Fruit fly (Drosophila melanogaster) whole organism, embryonic: ENCODE data around the gene CG6040.
A peak's percentile ranks its signal among the peaks of the same experiment; 100 is the strongest.

Experiments used
- Asciz ChIP-seq: fragments of 200-800 bp; sonication (Bioruptor generic); optimal IDR thresholded peaks from 2 replicates; lab custom pipeline; 2017; ENCODE audit warnings: missing biosample characterization, mild to moderate bottlenecking, missing genetic modification characterization, missing genetic modification reagents
- CG10431 ChIP-seq: fragments of 200-800 bp; sonication (Bioruptor generic); optimal IDR thresholded peaks from 3 replicates; lab custom pipeline; 2018; ENCODE audit warnings: missing biosample characterization, mild to moderate bottlenecking, missing genetic modification characterization
- CG11093 ChIP-seq: fragments of 200-800 bp; sonication (Bioruptor generic); IDR thresholded peaks from 3 replicates; pipeline ENCODE4 v1.3.6; 2022; ENCODE audit warnings: missing biosample characterization, missing genetic modification characterization
- CG11560 ChIP-seq: fragments of 200-800 bp; sonication (Bioruptor generic); IDR thresholded peaks from 3 replicates; pipeline ENCODE4 v1.3.6; 2022; ENCODE audit warnings: missing biosample characterization, missing genetic modification characterization
- CG12391 ChIP-seq: fragments of 200-800 bp; sonication (Bioruptor generic); optimal IDR thresholded peaks from 3 replicates; lab custom pipeline; 2018; ENCODE audit warnings: missing biosample characterization, mild to moderate bottlenecking, missing genetic modification characterization, moderate library complexity
- CG12744 ChIP-seq: fragments of 200-800 bp; sonication (Bioruptor generic); optimal IDR thresholded peaks from 2 replicates; lab custom pipeline; 2016; ENCODE audit warnings: missing biosample characterization, missing genetic modification characterization
- CG14050 ChIP-seq: fragments of 200-800 bp; sonication (Bioruptor generic); IDR thresholded peaks from 3 replicates; pipeline ENCODE4 v1.3.6; 2022; ENCODE audit warnings: missing biosample characterization, missing genetic modification characterization
- CG15601 ChIP-seq: fragments of 200-800 bp; sonication (Bioruptor generic); optimal IDR thresholded peaks from 3 replicates; lab custom pipeline; 2019; ENCODE audit warnings: missing biosample characterization, mild to moderate bottlenecking, missing genetic modification characterization, moderate library complexity
- CG17328 ChIP-seq: fragments of 200-800 bp; sonication (Bioruptor generic); IDR thresholded peaks from 2 replicates; pipeline ENCODE4 v1.3.6; 2022; ENCODE audit warnings: missing biosample characterization, missing genetic modification characterization
- CG17359 ChIP-seq: fragments of 200-800 bp; sonication (Bioruptor generic); optimal IDR thresholded peaks from 3 replicates; lab custom pipeline; 2018; ENCODE audit warnings: missing biosample characterization, mild to moderate bottlenecking, missing genetic modification characterization, moderate library complexity
- CG2199 ChIP-seq: fragments of 200-800 bp; sonication (Bioruptor generic); IDR thresholded peaks from 3 replicates; pipeline ENCODE4 v1.3.6; 2022; ENCODE audit warnings: missing biosample characterization, missing genetic modification characterization
- CG2712 ChIP-seq: fragments of 200-800 bp; optimal IDR thresholded peaks from 3 replicates; lab custom pipeline; 2019; ENCODE audit warnings: missing biosample characterization, mild to moderate bottlenecking, missing genetic modification characterization, moderate library complexity
- CG2875 ChIP-seq: fragments of 200-800 bp; sonication (Bioruptor generic); optimal IDR thresholded peaks from 2 replicates; lab custom pipeline; 2017; ENCODE audit warnings: missing biosample characterization, mild to moderate bottlenecking, missing genetic modification characterization, missing genetic modification reagents
- CG33557 ChIP-seq: fragments of 200-800 bp; sonication (Bioruptor generic); optimal IDR thresholded peaks from 2 replicates; lab custom pipeline; 2019; ENCODE audit warnings: missing biosample characterization, mild to moderate bottlenecking, missing genetic modification characterization, moderate library complexity
- CG34224 ChIP-seq: fragments of 200-800 bp; sonication (Bioruptor generic); IDR thresholded peaks from 3 replicates; pipeline ENCODE4 v1.3.6; 2022; ENCODE audit warnings: missing biosample characterization, missing genetic modification characterization; ENCODE audit not compliant: partially characterized antibody
- CG3726 ChIP-seq: fragments of 200-800 bp; sonication (Bioruptor generic); IDR thresholded peaks from 3 replicates; pipeline ENCODE4, ENCODE4 v1.3.6; 2022; ENCODE audit warnings: missing biosample characterization, missing genetic modification characterization
- CG3847 ChIP-seq: fragments of 200-800 bp; sonication (Bioruptor generic); IDR thresholded peaks from 2 replicates; pipeline ENCODE4 v1.3.6; 2022; ENCODE audit warnings: missing biosample characterization, missing genetic modification characterization
- CG4404 ChIP-seq: fragments of 200-800 bp; sonication (Bioruptor generic); IDR thresholded peaks from 2 replicates; pipeline ENCODE4 v1.3.6; 2022; ENCODE audit warnings: missing biosample characterization, missing genetic modification characterization
- CG5180 ChIP-seq: fragments of 200-800 bp; sonication (Bioruptor generic); optimal IDR thresholded peaks from 3 replicates; lab custom pipeline; 2017; ENCODE audit warnings: missing biosample characterization, missing genetic modification characterization, mild to moderate bottlenecking, moderate library complexity, missing genetic modification reagents
- CG6791 ChIP-seq: fragments of 200-800 bp; sonication (Bioruptor generic); IDR thresholded peaks from 3 replicates; pipeline ENCODE4 v1.3.6; 2022; ENCODE audit warnings: missing biosample characterization, missing genetic modification characterization; ENCODE audit not compliant: partially characterized antibody
- CG7839 ChIP-seq: fragments of 200-800 bp; sonication (Bioruptor generic); optimal IDR thresholded peaks from 3 replicates; lab custom pipeline; 2018; ENCODE audit warnings: missing biosample characterization, mild to moderate bottlenecking, missing genetic modification characterization, moderate library complexity
- CG7928 ChIP-seq: fragments of 200-800 bp; sonication (Bioruptor generic); optimal IDR thresholded peaks from 2 replicates; lab custom pipeline; 2017; ENCODE audit warnings: missing biosample characterization, mild to moderate bottlenecking, missing genetic modification characterization
- Dad ChIP-seq: fragments of 200-800 bp; sonication (Bioruptor generic); optimal IDR thresholded peaks from 3 replicates; lab custom pipeline; 2016; ENCODE audit warnings: missing biosample characterization, missing genetic modification characterization
- Deaf1 ChIP-seq: fragments of 200-800 bp; optimal IDR thresholded peaks from 3 replicates; lab custom pipeline; 2019; ENCODE audit warnings: missing biosample characterization, mild to moderate bottlenecking, missing genetic modification characterization, moderate library complexity
- Doc2 ChIP-seq: fragments of 200-800 bp; sonication (Bioruptor generic); IDR thresholded peaks from 2 replicates; pipeline ENCODE4 v1.3.6; 2022; ENCODE audit warnings: missing biosample characterization, missing genetic modification characterization
- HLH3B ChIP-seq: fragments of 200-800 bp; sonication (Bioruptor generic); IDR thresholded peaks from 2 replicates; pipeline ENCODE4 v1.3.6; 2022; ENCODE audit warnings: missing biosample characterization, missing genetic modification characterization
- Lhr ChIP-seq: fragments of 200-800 bp; sonication (Bioruptor generic); optimal IDR thresholded peaks from 3 replicates; lab custom pipeline; 2017; ENCODE audit warnings: mild to moderate bottlenecking, missing biosample characterization, missing genetic modification reagents, missing genetic modification characterization
- MTF-1 ChIP-seq: fragments of 200-800 bp; sonication (Bioruptor generic); optimal IDR thresholded peaks from 2 replicates; lab custom pipeline; 2018; ENCODE audit warnings: missing biosample characterization, mild to moderate bottlenecking, missing genetic modification characterization, borderline replicate concordance
- Nf-YB ChIP-seq: fragments of 200-800 bp; sonication (Bioruptor generic); optimal IDR thresholded peaks from 3 replicates; lab custom pipeline; 2019; ENCODE audit warnings: missing biosample characterization, mild to moderate bottlenecking, missing genetic modification characterization, moderate library complexity
- Pdp1 ChIP-seq, 2 experiments: fragments of 200-800 bp; sonication (Bioruptor generic); optimal IDR thresholded peaks; 3 replicates each; lab custom pipeline; 2016; ENCODE audit warnings: missing biosample characterization in 2 of 2, missing genetic modification characterization in 2 of 2, mild to moderate bottlenecking in 1 of 2, moderate library complexity in 1 of 2
- Scr ChIP-seq: fragments of 200-800 bp; sonication (Bioruptor generic); IDR thresholded peaks from 2 replicates; pipeline ENCODE4 v1.3.6; 2022; ENCODE audit warnings: missing biosample characterization, missing genetic modification characterization; ENCODE audit not compliant: partially characterized antibody
- Sox100B ChIP-seq: fragments of 200-800 bp; sonication (Bioruptor generic); optimal IDR thresholded peaks from 3 replicates; lab custom pipeline; 2018; ENCODE audit warnings: missing biosample characterization, mild to moderate bottlenecking, missing genetic modification characterization
- ash1 ChIP-seq: fragments of 200-800 bp; sonication (Bioruptor generic); optimal IDR thresholded peaks from 2 replicates; lab custom pipeline; 2018; ENCODE audit warnings: missing biosample characterization, mild to moderate bottlenecking, missing genetic modification characterization
- bsh ChIP-seq, 2 experiments: fragments of 200-800 bp; sonication (Bioruptor generic); optimal IDR thresholded peaks; 2 replicates each; lab custom pipeline; 2017 to 2018; ENCODE audit warnings: mild to moderate bottlenecking in 2 of 2, missing biosample characterization in 2 of 2, missing genetic modification characterization in 2 of 2, moderate library complexity in 1 of 2
- eyg ChIP-seq: fragments of 200-800 bp; sonication (Bioruptor generic); optimal IDR thresholded peaks from 3 replicates; lab custom pipeline; 2016; ENCODE audit warnings: missing biosample characterization, missing genetic modification characterization
- fru ChIP-seq: fragments of >200 bp; optimal IDR thresholded peaks from 2 replicates; lab custom pipeline; 2017
- kay ChIP-seq: fragments of 200-800 bp; sonication (Bioruptor generic); optimal IDR thresholded peaks from 2 replicates; lab custom pipeline; 2016; ENCODE audit warnings: missing biosample characterization, missing genetic modification characterization
- lbe ChIP-seq: fragments of 200-800 bp; sonication (Bioruptor generic); optimal IDR thresholded peaks from 2 replicates; lab custom pipeline; 2016; ENCODE audit warnings: missing biosample characterization, mild to moderate bottlenecking, missing genetic modification characterization
- mam ChIP-seq: fragments of 200-800 bp; sonication (Bioruptor generic); optimal IDR thresholded peaks from 3 replicates; lab custom pipeline; 2016; ENCODE audit warnings: missing biosample characterization, missing genetic modification characterization
- p53 ChIP-seq: fragments of 200-800 bp; sonication (Bioruptor generic); optimal IDR thresholded peaks from 2 replicates; lab custom pipeline; 2016; ENCODE audit warnings: missing biosample characterization, missing genetic modification characterization
- peb ChIP-seq: fragments of 200-800 bp; sonication (Bioruptor generic); IDR thresholded peaks from 2 replicates; pipeline ENCODE4 v1.3.6; 2022; ENCODE audit warnings: missing biosample characterization, missing genetic modification characterization
- scrt ChIP-seq: fragments of 200-800 bp; sonication (Bioruptor generic); optimal IDR thresholded peaks from 2 replicates; lab custom pipeline; 2018; ENCODE audit warnings: missing biosample characterization, mild to moderate bottlenecking, missing genetic modification characterization, moderate library complexity
- slp2 ChIP-seq: fragments of 200-800 bp; sonication (Bioruptor generic); optimal IDR thresholded peaks from 2 replicates; lab custom pipeline; 2016; ENCODE audit warnings: missing biosample characterization, missing genetic modification characterization
- stc ChIP-seq: fragments of 200-800 bp; sonication (Bioruptor generic); IDR thresholded peaks from 2 replicates; pipeline ENCODE4 v1.3.6; 2022; ENCODE audit warnings: missing biosample characterization, missing genetic modification characterization
- tin ChIP-seq: fragments of 200-800 bp; sonication (Bioruptor generic); optimal IDR thresholded peaks from 3 replicates; lab custom pipeline; 2016; ENCODE audit warnings: missing biosample characterization, missing genetic modification characterization
- unc-4 ChIP-seq: fragments of 200-800 bp; sonication (Bioruptor generic); IDR thresholded peaks from 2 replicates; pipeline ENCODE4 v1.3.6; 2022; ENCODE audit warnings: missing biosample characterization, missing genetic modification characterization; ENCODE audit not compliant: partially characterized antibody
- unpg ChIP-seq: fragments of 200-800 bp; sonication (Bioruptor generic); optimal IDR thresholded peaks from 3 replicates; lab custom pipeline; 2018; ENCODE audit warnings: missing biosample characterization, mild to moderate bottlenecking, missing genetic modification characterization, moderate library complexity
- yki ChIP-seq: fragments of >200 bp; optimal IDR thresholded peaks from 3 replicates; lab custom pipeline; 2018
- z ChIP-seq: fragments of 200-800 bp; sonication (Bioruptor generic); IDR thresholded peaks from 3 replicates; pipeline ENCODE4 v1.3.6; 2022; ENCODE audit warnings: missing biosample characterization, missing genetic modification characterization
- zfh1 ChIP-seq: fragments of 200-800 bp; sonication (Bioruptor generic); IDR thresholded peaks from 3 replicates; pipeline ENCODE4 v1.3.6; 2022; ENCODE audit warnings: missing biosample characterization, missing genetic modification characterization

The CG6040 gene

DNA sequence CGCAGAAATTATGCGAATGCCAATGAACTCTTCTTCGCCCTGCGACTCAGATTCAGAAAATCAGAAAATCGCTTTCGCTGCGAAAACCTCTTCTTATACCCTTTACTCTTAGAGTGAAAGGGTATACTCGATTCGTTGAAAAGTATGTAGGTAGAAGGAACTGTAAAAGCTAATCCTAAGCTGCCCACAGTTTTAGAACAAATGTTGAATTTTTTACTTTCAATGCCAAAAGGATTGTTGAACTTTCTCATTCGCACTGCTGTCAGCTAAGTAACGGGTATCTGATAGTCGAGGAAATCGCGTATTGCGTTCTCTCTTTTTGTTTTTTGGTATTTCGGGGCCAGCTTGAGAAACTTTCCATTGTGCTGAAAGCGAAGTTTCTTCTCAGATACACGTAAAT, 17.1 kb downstream of the CG6040 start (continued):
- TF ChIP-seq CG2199 (GFP tag; lab: Robert Waterston, UW) (no peak), Dad (GFP tag; lab: Kevin White, UChicago) (no peak), Lhr (GFP tag; lab: Kevin White, UChicago) (no peak), CG5180 (GFP tag; lab: Kevin White, UChicago) (no peak), CG11093 (0 out of 3 replicates have a peak, but pooled peaks have one; percentile 28), unpg (GFP tag; lab: Kevin White, UChicago) (peak; percentile 45), MTF-1 (GFP tag; lab: Kevin White, UChicago) (no peak), zfh1 (no peak), tin (GFP tag; lab: Kevin White, UChicago) (peak; percentile 23), CG6791 (GFP tag; lab: Robert Waterston, UW) (peak; percentile 55; the same call in 1 of the 3 replicates), CG34224 (GFP tag; lab: Robert Waterston, UW) (no peak), z (no peak), CG17328 (no peak), slp2 (peak; percentile 29), Scr (GFP tag; lab: Robert Waterston, UW) (0 out of 2 replicates have a peak, but pooled peaks have one; percentile 35), kay (GFP tag; lab: Kevin White, UChicago) (no peak), Asciz (GFP tag; lab: Kevin White, UChicago) (peak; percentile 27), CG10431 (GFP tag; lab: Kevin White, UChicago) (no peak), CG15601 (tag; lab: Kevin White, UChicago) (no peak), p53 (no peak), unc-4 (GFP tag; lab: Robert Waterston, UW) (no peak), CG7928 (no peak), CG7839 (tag; lab: Kevin White, UChicago) (peak; percentile 54), Deaf1 (tag; lab: Kevin White, UChicago) (no peak), CG33557 (GFP tag; lab: Kevin White, UChicago) (no peak)

DNA sequence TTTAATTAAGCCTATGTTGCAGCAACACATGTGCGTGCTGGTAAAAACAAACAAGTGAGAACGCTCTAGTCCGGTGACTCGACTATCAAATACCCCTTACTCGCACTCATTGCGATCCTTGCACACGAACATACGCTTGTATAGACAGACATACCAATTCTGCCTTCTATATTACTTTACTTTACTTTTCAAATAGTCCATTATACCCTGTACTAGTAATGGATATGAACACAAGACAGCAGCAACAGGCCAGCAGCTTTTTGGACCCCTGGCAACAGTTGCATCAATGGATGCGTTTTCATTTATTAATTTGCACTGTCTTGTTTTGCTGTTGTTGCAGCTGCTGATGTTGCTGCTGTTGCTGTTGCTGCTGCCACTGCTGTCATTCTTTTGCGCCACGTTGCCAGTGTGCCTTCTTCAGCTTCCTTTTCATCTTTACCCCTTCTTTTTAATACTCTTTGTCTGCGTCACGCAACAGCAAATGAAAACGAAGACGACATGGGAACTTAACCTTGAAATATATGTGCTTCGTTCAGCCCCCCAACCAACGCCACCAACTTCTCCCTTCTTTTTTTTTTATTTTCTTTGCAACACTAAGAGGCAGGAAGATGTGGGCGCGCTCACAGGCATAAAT, 21.9 kb downstream of the CG6040 start:
- no peak for TF ChIP-seq CG2712 (tag; lab: Kevin White, UChicago)
- no peak for TF ChIP-seq scrt
- TF ChIP-seq CG11560 (tag; lab: Robert Waterston, UW), result no peak
- TF ChIP-seq Sox100B, result no peak
- TF ChIP-seq CG2199 (GFP tag; lab: Robert Waterston, UW), result no peak
- TF ChIP-seq stc (GFP tag; lab: Robert Waterston, UW), result no peak
- TF ChIP-seq zfh1, result peak; percentile 66
- TF ChIP-seq ash1 (GFP tag; lab: Kevin White, UChicago), result no peak
- TF ChIP-seq Doc2 (GFP tag; lab: Robert Waterston, UW), result no peak
- TF ChIP-seq peb, result peak; percentile 44
- peak; percentile 21 for TF ChIP-seq CG17359 (tag; lab: Kevin White, UChicago)
- no peak for TF ChIP-seq Nf-YB (GFP tag; lab: Kevin White, UChicago)
- no peak for TF ChIP-seq yki (lab: Kevin White, UChicago)
- no peak for TF ChIP-seq eyg (GFP tag; lab: Kevin White, UChicago)
- TF ChIP-seq CG12744 (GFP tag; lab: Kevin White, UChicago), result no peak
- TF ChIP-seq Pdp1 (GFP tag; optimal IDR thresholded peaks at IDR 0.05; lab: Kevin White, UChicago), result peak in 1 of 2 experiments; percentile 5
- TF ChIP-seq HLH3B, result peak; percentile 20; the same call in 1 of the 2 replicates
- peak; percentile 60 to 68 for TF ChIP-seq bsh (GFP tag; optimal IDR thresholded peaks at IDR 0.05; lab: Kevin White, UChicago)
- no peak for TF ChIP-seq CG10431 (GFP tag; lab: Kevin White, UChicago)
- peak; percentile 31 for TF ChIP-seq CG12391 (tag; lab: Kevin White, UChicago)
- TF ChIP-seq CG14050 (GFP tag; lab: Robert Waterston, UW), result no peak
- no peak for TF ChIP-seq fru (lab: Kevin White, UChicago)
- no peak for TF ChIP-seq mam (GFP tag; lab: Kevin White, UChicago)
- TF ChIP-seq CG4404, result 0 out of 2 replicates have a peak, but pooled peaks have one; percentile 30
- no peak for TF ChIP-seq CG2875
- TF ChIP-seq CG3726 (GFP tag; lab: Robert Waterston, UW), result no peak
- TF ChIP-seq CG3847 (GFP tag; lab: Robert Waterston, UW), result no peak
- peak; percentile 32 for TF ChIP-seq lbe (GFP tag; lab: Kevin White, UChicago)
